Worm (Caenorhabditis elegans): ENCODE results near the gene algn-11.

ce11 chrIII:7314927-7315547, 24.7 kb upstream of the algn-11 start, which contains the start of gene nspg-6:
- TF ChIP-seq lin-11 (tag; optimal IDR thresholded peaks at IDR 0.05) (no peak), ttx-3 (tag; optimal IDR thresholded peaks at IDR 0.05) (no peak), hlh-6 (tag; optimal IDR thresholded peaks at IDR 0.05) (no peak), ama-1 (optimal IDR thresholded peaks at IDR 0.05) (no peak), T23F11.4 (GFP tag; optimal IDR thresholded peaks at IDR 0.05) (no peak), pha-4 (tag; optimal IDR thresholded peaks at IDR 0.05) (no peak), sox-4 (tag; optimal IDR thresholded peaks at IDR 0.05) (no peak), tbx-2 (tag; optimal IDR thresholded peaks at IDR 0.05) (no peak), elt-2 (tag; optimal IDR thresholded peaks at IDR 0.05) (no peak)
